Worm (Caenorhabditis elegans) whole organism, L4 larva: ENCODE results near the gene fum-1.
A peak's percentile ranks its signal among the peaks of the same experiment; 100 is the strongest.

ENCODE experiments used
- lin-13 ChIP-seq: fragments of 150-350 bp; optimal IDR thresholded peaks from 2 replicates; lab custom pipeline; 2014; ENCODE audit warnings: missing biosample characterization, missing genetic modification reagents, missing genetic modification characterization
- nhr-48 ChIP-seq: sonication (generic microtip); optimal IDR thresholded peaks from 2 replicates; lab custom pipeline; 2016; ENCODE audit warnings: mild to moderate bottlenecking, missing genetic modification characterization, missing compliant biosample characterization
- nhr-76 ChIP-seq: fragments of 150-350 bp; optimal IDR thresholded peaks from 2 replicates; lab custom pipeline; 2014; ENCODE audit warnings: missing biosample characterization, missing genetic modification characterization
- nhr-77 ChIP-seq: fragments of 150-350 bp; optimal IDR thresholded peaks from 2 replicates; lab custom pipeline; 2014; ENCODE audit warnings: missing biosample characterization, missing genetic modification characterization
- php-3 ChIP-seq: fragments of 200-800 bp; sonication (Bioruptor generic); IDR thresholded peaks from 2 replicates; pipeline ENCODE4 v1.3.6; 2022; ENCODE audit warnings: missing genetic modification reagents, missing genetic modification characterization, missing compliant biosample characterization

DNA sequence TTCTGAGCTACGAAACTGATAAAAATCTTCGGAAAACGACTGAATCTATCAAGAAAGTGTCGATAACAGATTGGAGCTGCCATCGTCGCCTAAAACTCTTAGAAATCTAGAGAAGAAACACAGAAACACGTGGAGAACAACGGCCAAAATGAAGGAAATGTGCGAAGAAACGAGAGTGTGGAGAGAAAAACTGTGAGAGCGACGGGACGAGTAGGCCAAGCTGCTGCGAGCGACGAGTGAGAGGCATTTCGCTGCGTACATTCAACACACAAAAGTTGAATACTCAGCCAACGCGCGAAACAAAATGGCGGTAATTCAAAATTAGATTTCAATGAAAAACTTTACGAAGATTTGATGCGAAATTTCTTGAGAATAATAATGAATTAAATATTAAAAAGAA, 32.9 kb downstream of the fum-1 start:
- peak; percentile 62 for TF ChIP-seq nhr-48 (tag; lab: Kevin White, UChicago)
- peak; percentile 98 for TF ChIP-seq lin-13 (GFP tag; lab: Kevin White, UChicago)
- TF ChIP-seq nhr-77 (tag; lab: Kevin White, UChicago) = peak; percentile 91
- no peak for TF ChIP-seq nhr-76 (tag; lab: Kevin White, UChicago)
- peak; percentile 64; the same call in 1 of the 2 replicates for TF ChIP-seq php-3 (GFP tag; lab: Robert Waterston, UW)
